Worm (Caenorhabditis elegans) whole organism, L3 larva: Measurements from ENCODE around the gene cdc-25.2.

ENCODE experiments used
- R02D3.7 ChIP-seq: fragments of 150-350 bp; optimal IDR thresholded peaks from 2 replicates; lab custom pipeline; 2014; ENCODE audit warnings: missing biosample characterization, missing genetic modification characterization
- ZK546.5 ChIP-seq: sonication (generic microtip); optimal IDR thresholded peaks from 2 replicates; lab custom pipeline; 2017; ENCODE audit warnings: missing biosample characterization, missing genetic modification characterization
- ama-1 ChIP-seq: fragments of 150-350 bp; optimal IDR thresholded peaks from 2 replicates; lab custom pipeline; 2018
- ceh-28 ChIP-seq: fragments of 150-350 bp; optimal IDR thresholded peaks from 2 replicates; lab custom pipeline; 2014; ENCODE audit warnings: missing biosample characterization, missing genetic modification reagents, missing genetic modification characterization
- ceh-82 ChIP-seq: fragments of 150-350 bp; optimal IDR thresholded peaks from 2 replicates; lab custom pipeline; 2014; ENCODE audit warnings: missing biosample characterization, missing genetic modification characterization
- ceh-9 ChIP-seq: sonication (generic microtip); optimal IDR thresholded peaks from 2 replicates; lab custom pipeline; 2018; ENCODE audit warnings: missing biosample characterization, missing genetic modification characterization
- daf-12 ChIP-seq: fragments of 150-350 bp; optimal IDR thresholded peaks from 2 replicates; lab custom pipeline; 2014; ENCODE audit warnings: missing biosample characterization, missing genetic modification reagents, missing genetic modification characterization
- egl-5 ChIP-seq: fragments of 150-350 bp; optimal IDR thresholded peaks from 2 replicates; lab custom pipeline; 2017; ENCODE audit warnings: missing biosample characterization, missing genetic modification reagents, missing genetic modification characterization, inconsistent platforms
- elt-1 ChIP-seq: fragments of 150-350 bp; optimal IDR thresholded peaks from 2 replicates; lab custom pipeline; 2014; ENCODE audit warnings: missing biosample characterization, missing genetic modification characterization
- elt-2 ChIP-seq: sonication (generic microtip); optimal IDR thresholded peaks from 2 replicates; lab custom pipeline; 2016; ENCODE audit warnings: missing genetic modification reagents, mild to moderate bottlenecking, missing genetic modification characterization, missing compliant biosample characterization
- elt-3 ChIP-seq, 3 experiments: fragments of 150-350 bp in 1 of 3; sonication (generic microtip) in 2 of 3; optimal IDR thresholded peaks; 2 replicates in 2 of 3; 4 replicates in 1 of 3; lab custom pipeline; 2014 to 2017; ENCODE audit warnings: missing biosample characterization in 3 of 3, missing genetic modification characterization in 3 of 3
- eor-1 ChIP-seq, 2 experiments: fragments of 150-350 bp; optimal IDR thresholded peaks; 2 replicates each; lab custom pipeline; 2014 to 2018; ENCODE audit warnings: missing biosample characterization in 2 of 2, missing genetic modification characterization in 2 of 2
- fkh-10 ChIP-seq: sonication (generic microtip); optimal IDR thresholded peaks from 2 replicates; lab custom pipeline; 2017; ENCODE audit warnings: missing biosample characterization, missing genetic modification reagents, missing genetic modification characterization
- fkh-2 ChIP-seq: fragments of 150-350 bp; optimal IDR thresholded peaks from 2 replicates; lab custom pipeline; 2014; ENCODE audit warnings: missing biosample characterization, missing genetic modification reagents, missing genetic modification characterization
- hmg-11 ChIP-seq: sonication (generic microtip); optimal IDR thresholded peaks from 2 replicates; lab custom pipeline; 2016; ENCODE audit warnings: missing genetic modification characterization, missing compliant biosample characterization
- jun-1 ChIP-seq: fragments of 150-350 bp; optimal IDR thresholded peaks from 2 replicates; lab custom pipeline; 2014; ENCODE audit warnings: missing biosample characterization, missing genetic modification reagents, missing genetic modification characterization
- lin-15B ChIP-seq: fragments of 150-350 bp; optimal IDR thresholded peaks from 2 replicates; lab custom pipeline; 2014; ENCODE audit warnings: missing biosample characterization, missing genetic modification characterization
- lsy-12 ChIP-seq: sonication (generic microtip); optimal IDR thresholded peaks from 2 replicates; lab custom pipeline; 2016; ENCODE audit warnings: mild to moderate bottlenecking, missing genetic modification characterization, missing compliant biosample characterization
- mdl-1 ChIP-seq: fragments of 150-350 bp; optimal IDR thresholded peaks from 2 replicates; lab custom pipeline; 2014; ENCODE audit warnings: missing biosample characterization, missing genetic modification characterization
- mml-1 ChIP-seq: fragments of 150-350 bp; sonication (generic microtip); optimal IDR thresholded peaks from 3 replicates; lab custom pipeline; 2014; ENCODE audit warnings: missing biosample characterization, missing genetic modification characterization
- nhr-11 ChIP-seq: fragments of 150-350 bp; optimal IDR thresholded peaks from 2 replicates; lab custom pipeline; 2014; ENCODE audit warnings: missing biosample characterization, missing genetic modification characterization
- nhr-12 ChIP-seq: fragments of 150-350 bp; optimal IDR thresholded peaks from 2 replicates; lab custom pipeline; 2014; ENCODE audit warnings: missing biosample characterization, missing genetic modification characterization
- nhr-25 ChIP-seq: sonication (generic microtip); optimal IDR thresholded peaks from 2 replicates; lab custom pipeline; 2017; ENCODE audit warnings: missing biosample characterization, missing genetic modification characterization
- nhr-28 ChIP-seq: fragments of 150-350 bp; optimal IDR thresholded peaks from 2 replicates; lab custom pipeline; 2014; ENCODE audit warnings: missing biosample characterization, missing genetic modification characterization
- nhr-43 ChIP-seq: sonication (generic microtip); optimal IDR thresholded peaks from 2 replicates; lab custom pipeline; 2016; ENCODE audit warnings: mild to moderate bottlenecking, missing genetic modification characterization, missing compliant biosample characterization; ENCODE audit not compliant: poor library complexity, severe bottlenecking
- nhr-67 ChIP-seq: fragments of 150-350 bp; optimal IDR thresholded peaks from 2 replicates; lab custom pipeline; 2014; ENCODE audit warnings: missing biosample characterization, missing genetic modification characterization
- nhr-76 ChIP-seq: fragments of 150-350 bp; sonication (generic microtip); optimal IDR thresholded peaks from 5 replicates; lab custom pipeline; 2014; ENCODE audit warnings: missing biosample characterization, missing genetic modification characterization
- nhr-77 ChIP-seq: fragments of 150-350 bp; optimal IDR thresholded peaks from 2 replicates; lab custom pipeline; 2014; ENCODE audit warnings: missing biosample characterization, missing genetic modification characterization
- pha-4 ChIP-seq: fragments of 150-350 bp; optimal IDR thresholded peaks from 2 replicates; lab custom pipeline; 2014; ENCODE audit warnings: missing biosample characterization, missing genetic modification reagents, missing genetic modification characterization
- pqm-1 ChIP-seq: fragments of 150-350 bp; optimal IDR thresholded peaks from 2 replicates; lab custom pipeline; 2017; ENCODE audit warnings: missing biosample characterization, missing genetic modification characterization, inconsistent platforms
- skn-1 ChIP-seq: fragments of 150-350 bp; optimal IDR thresholded peaks from 2 replicates; lab custom pipeline; 2014; ENCODE audit warnings: missing biosample characterization, missing genetic modification characterization
- unc-39 ChIP-seq: sonication (generic microtip); optimal IDR thresholded peaks from 4 replicates; lab custom pipeline; 2017; ENCODE audit warnings: missing biosample characterization, missing genetic modification characterization
- ztf-11 ChIP-seq: fragments of 150-350 bp; optimal IDR thresholded peaks from 2 replicates; lab custom pipeline; 2014; ENCODE audit warnings: missing biosample characterization, missing genetic modification characterization

Gene cdc-25.2

DNA sequence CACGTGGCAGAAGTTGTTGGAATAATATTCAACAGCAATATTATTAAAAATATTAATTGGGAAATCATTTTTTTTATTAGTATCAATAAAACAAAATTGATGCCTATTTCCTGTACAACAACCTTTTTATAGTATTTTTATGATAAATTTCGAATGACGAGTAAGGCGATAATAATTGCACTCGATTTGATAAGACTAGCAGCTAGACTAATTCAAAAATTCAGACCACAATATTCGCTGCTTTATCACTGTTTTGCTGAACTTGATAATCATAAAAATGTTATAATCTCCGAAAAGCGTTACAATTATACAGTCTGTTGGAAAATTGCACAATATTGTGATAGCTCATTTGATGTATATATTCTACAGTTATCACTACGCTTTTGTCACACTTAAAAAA, 21.2 kb upstream of the cdc-25.2 start, which contains the start of gene oac-32:
Gene oac-32, minus strand, starts transcription at position 90 of the 400 bp plus-strand sequence.
- TF ChIP-seq elt-2 (tag; lab: Kevin White, UChicago), result peak; percentile 62
- TF ChIP-seq pqm-1 (tag; lab: Kevin White, UChicago), result peak; percentile 75
- TF ChIP-seq mml-1 (tag; lab: Kevin White, UChicago), result no peak
- TF ChIP-seq nhr-28 (tag; lab: Kevin White, UChicago), result no peak

ce11 chrV:1547843-1548242, 19.0 kb upstream of the cdc-25.2 start, which contains the start of gene F52F10.2:
TSS of gene F52F10.2 (plus strand) at chrV:1548143.
- TF ChIP-seq nhr-28 (tag; lab: Kevin White, UChicago) (no peak), lin-15B (no peak), mdl-1 (tag; lab: Kevin White, UChicago) (no peak), unc-39 (tag; lab: Kevin White, UChicago) (no peak), jun-1 (tag; lab: Kevin White, UChicago) (no peak)

- TF ChIP-seq nhr-28 (tag; lab: Kevin White, UChicago), result no peak
- no peak for TF ChIP-seq lsy-12 (tag; lab: Kevin White, UChicago)
- TF ChIP-seq mml-1 (tag; lab: Kevin White, UChicago), result no peak
- no peak for TF ChIP-seq nhr-25 (tag; lab: Kevin White, UChicago)
- no peak for TF ChIP-seq elt-2 (tag; lab: Kevin White, UChicago)
- no peak for TF ChIP-seq nhr-67
- no peak for TF ChIP-seq elt-3 (tag; optimal IDR thresholded peaks at IDR 0.05; lab: Kevin White, UChicago)
Measured at ce11 chrV:1550697-1551096, 16.2 kb upstream of the cdc-25.2 start.

ce11 chrV:1551143-1551542, 15.7 kb upstream of the cdc-25.2 start:
- TF ChIP-seq skn-1 (tag; lab: Kevin White, UChicago) (no peak), eor-1 (tag; optimal IDR thresholded peaks at IDR 0.05; lab: Kevin White, UChicago) (no peak), nhr-12 (tag; lab: Kevin White, UChicago) (no peak), pqm-1 (tag; lab: Kevin White, UChicago) (no peak), ceh-9 (tag; lab: Kevin White, UChicago) (no peak), nhr-76 (no peak), nhr-77 (tag; lab: Kevin White, UChicago) (no peak), fkh-2 (tag; lab: Kevin White, UChicago) (no peak), fkh-10 (no peak), hmg-11 (tag; lab: Kevin White, UChicago) (no peak), ztf-11 (tag; lab: Kevin White, UChicago) (no peak), nhr-67 (no peak), ceh-82 (tag; lab: Kevin White, UChicago) (no peak), daf-12 (tag; lab: Kevin White, UChicago) (no peak), nhr-11 (tag; lab: Kevin White, UChicago) (no peak), egl-5 (no peak), ZK546.5 (tag; lab: Kevin White, UChicago) (no peak), nhr-43 (tag; lab: Kevin White, UChicago) (no peak)

- TF ChIP-seq ZK546.5 (tag; lab: Kevin White, UChicago), result no peak
- TF ChIP-seq nhr-28 (tag; lab: Kevin White, UChicago), result no peak
- no peak for TF ChIP-seq fkh-10
- TF ChIP-seq nhr-76, result no peak
- TF ChIP-seq elt-1, result no peak
- TF ChIP-seq hmg-11 (tag; lab: Kevin White, UChicago), result no peak
- no peak for TF ChIP-seq nhr-77 (tag; lab: Kevin White, UChicago)
- TF ChIP-seq nhr-11 (tag; lab: Kevin White, UChicago), result no peak
- no peak for TF ChIP-seq elt-2 (tag; lab: Kevin White, UChicago)
- no peak for TF ChIP-seq pha-4
- TF ChIP-seq R02D3.7 (tag; lab: Kevin White, UChicago), result no peak
- no peak for TF ChIP-seq pqm-1 (tag; lab: Kevin White, UChicago)
- no peak for TF ChIP-seq ceh-28 (tag; lab: Kevin White, UChicago)
Measured at ce11 chrV:1553004-1553403, 13.9 kb upstream of the cdc-25.2 start, which contains the start of gene srsx-8. TSS of gene srsx-8 (minus strand) at chrV:1553104.

ce11 chrV:1555072-1555471, 11.8 kb upstream of the cdc-25.2 start:
- TF ChIP-seq ceh-9 (tag; lab: Kevin White, UChicago) (no peak), ZK546.5 (tag; lab: Kevin White, UChicago) (no peak), ama-1 (no peak), ceh-28 (tag; lab: Kevin White, UChicago) (no peak), hmg-11 (tag; lab: Kevin White, UChicago) (no peak)
